Worm (Caenorhabditis elegans): ENCODE measurements around the gene hst-3.1.

ce11 chrII:6116701-6117100 is 52.4 kb downstream of the hst-3.1 start:
- no peak for TF ChIP-seq ceh-58 (GFP tag; IDR thresholded peaks at IDR 0.05)
- TF ChIP-seq egl-44 (GFP tag; IDR thresholded peaks at IDR 0.05), result no peak
- TF ChIP-seq ama-1 (optimal IDR thresholded peaks at IDR 0.05), result no peak
- no peak for TF ChIP-seq ama-1 (GFP tag; optimal IDR thresholded peaks at IDR 0.05)
